Fruit fly (Drosophila melanogaster) whole organism, wandering third instar larva: ENCODE measurements around the gene Rint1.

Experiments
- Abd-B ChIP-seq: fragments of >200 bp; optimal IDR thresholded peaks from 2 replicates; lab custom pipeline; 2017; ENCODE audit warnings: missing biosample characterization, missing genetic modification characterization
- Dfd ChIP-seq: fragments of >200 bp; optimal IDR thresholded peaks from 2 replicates; lab custom pipeline; 2017; ENCODE audit warnings: missing biosample characterization, missing genetic modification characterization
- dl ChIP-seq, 2 experiments: fragments of 175-275, 200-275 bp in 1 of 2; fragments of 200-275 bp in 1 of 2; sonication (Bioruptor generic); optimal IDR thresholded peaks; lab custom pipeline; 2018; ENCODE audit warnings: mild to moderate bottlenecking in 2 of 2, missing biosample characterization in 2 of 2, missing genetic modification characterization in 2 of 2, moderate library complexity in 2 of 2; ENCODE audit not compliant: partially characterized antibody in 2 of 2, insufficient read depth in 1 of 2
- dsf ChIP-seq: sonication (Bioruptor generic); optimal IDR thresholded peaks from 2 replicates; lab custom pipeline; 2016; ENCODE audit warnings: missing biosample characterization, missing genetic modification characterization, borderline replicate concordance
- foxo ChIP-seq, 2 experiments: fragments of 200-800 bp; sonication (Bioruptor generic); optimal IDR thresholded peaks; 2 replicates in 1 of 2; 3 replicates in 1 of 2; lab custom pipeline; 2016 to 2017; ENCODE audit warnings: missing biosample characterization in 2 of 2, missing genetic modification characterization in 2 of 2
- psq ChIP-seq: fragments of 200-800 bp; sonication (Bioruptor generic); optimal IDR thresholded peaks from 3 replicates; lab custom pipeline; 2017; ENCODE audit warnings: missing biosample characterization, mild to moderate bottlenecking, missing genetic modification characterization, moderate library complexity
- sage ChIP-seq: fragments of 200-800 bp; sonication (Bioruptor generic); optimal IDR thresholded peaks from 2 replicates; lab custom pipeline; 2016; ENCODE audit warnings: missing biosample characterization, mild to moderate bottlenecking, missing genetic modification characterization
- sv ChIP-seq: fragments of 200-800 bp; sonication (Bioruptor generic); optimal IDR thresholded peaks from 3 replicates; lab custom pipeline; 2016; ENCODE audit warnings: missing biosample characterization, missing genetic modification characterization
- usp ChIP-seq: fragments of >200 bp; optimal IDR thresholded peaks from 2 replicates; lab custom pipeline; 2017; ENCODE audit warnings: missing biosample characterization, missing genetic modification characterization
- woc ChIP-seq: sonication (Bioruptor generic); optimal IDR thresholded peaks from 2 replicates; lab custom pipeline; 2016; ENCODE audit warnings: missing biosample characterization, mild to moderate bottlenecking, missing genetic modification characterization

dm6 chr3L:7359827-7360323 lies 36.5 kb downstream of the Rint1 start, which contains the start of gene pst:
- TF ChIP-seq usp (GFP tag; lab: Kevin White, UChicago), result no peak
- no peak for TF ChIP-seq foxo (GFP tag; optimal IDR thresholded peaks at IDR 0.05; lab: Kevin White, UChicago)
- TF ChIP-seq sv (GFP tag; lab: Kevin White, UChicago), result no peak
- TF ChIP-seq woc, result no peak
- no peak for TF ChIP-seq dl (GFP tag; optimal IDR thresholded peaks at IDR 0.05; lab: Kevin White, UChicago; ENCODE audit: insufficient read depth in 1 of 2, partially characterized antibody in 2 of 2)
- TF ChIP-seq Abd-B, result no peak
- no peak for TF ChIP-seq psq
- no peak for TF ChIP-seq dsf
- TF ChIP-seq Dfd (GFP tag; lab: Kevin White, UChicago), result no peak
- TF ChIP-seq sage (GFP tag; lab: Kevin White, UChicago), result no peak
